Worm (Caenorhabditis elegans) whole organism, late embryonic: ENCODE results near the gene ugt-45.

Source experiments
- C38D4.7 ChIP-seq: fragments of 200-800 bp; sonication (Bioruptor generic); optimal IDR thresholded peaks from 2 replicates; lab custom pipeline; 2018; ENCODE audit warnings: mild to moderate bottlenecking, missing genetic modification characterization, moderate library complexity, missing compliant biosample characterization
- K02D7.2 ChIP-seq: sonication (generic microtip); optimal IDR thresholded peaks from 2 replicates; lab custom pipeline; 2017; ENCODE audit warnings: mild to moderate bottlenecking, missing genetic modification characterization, missing compliant biosample characterization
- K09A11.1 ChIP-seq: sonication (generic microtip); optimal IDR thresholded peaks from 2 replicates; lab custom pipeline; 2017; ENCODE audit warnings: antibody characterized with exemption, mild to moderate bottlenecking, missing genetic modification characterization, missing compliant biosample characterization; ENCODE audit not compliant: insufficient read depth
- Y22D7AL.16 ChIP-seq: sonication (generic microtip); optimal IDR thresholded peaks from 2 replicates; lab custom pipeline; 2016; ENCODE audit warnings: missing genetic modification characterization, missing compliant biosample characterization
- ahr-1 ChIP-seq: sonication (generic microtip); optimal IDR thresholded peaks from 2 replicates; lab custom pipeline; 2016; ENCODE audit warnings: missing genetic modification characterization, missing compliant biosample characterization
- ama-1 ChIP-seq: fragments of 150-350 bp; optimal IDR thresholded peaks from 2 replicates; lab custom pipeline; 2014
- ceh-14 ChIP-seq: sonication (generic microtip); optimal IDR thresholded peaks from 2 replicates; lab custom pipeline; 2016; ENCODE audit warnings: missing genotype, missing genetic modification characterization, missing compliant biosample characterization
- ceh-18 ChIP-seq: sonication (generic microtip); optimal IDR thresholded peaks from 2 replicates; lab custom pipeline; 2016; ENCODE audit warnings: missing genetic modification characterization, missing compliant biosample characterization
- ceh-2 ChIP-seq: sonication (generic microtip); optimal IDR thresholded peaks from 2 replicates; lab custom pipeline; 2016; ENCODE audit warnings: missing genotype, missing genetic modification characterization, missing compliant biosample characterization
- ceh-30 ChIP-seq: fragments of 150-350 bp; optimal IDR thresholded peaks from 2 replicates; lab custom pipeline; 2014; ENCODE audit warnings: missing biosample characterization, missing genetic modification characterization
- ceh-31 ChIP-seq: sonication (generic microtip); optimal IDR thresholded peaks from 2 replicates; lab custom pipeline; 2016; ENCODE audit warnings: missing genetic modification characterization, missing compliant biosample characterization
- ceh-34 ChIP-seq: sonication (generic microtip); optimal IDR thresholded peaks from 2 replicates; lab custom pipeline; 2016; ENCODE audit warnings: mild to moderate bottlenecking, missing genetic modification characterization, missing compliant biosample characterization
- ceh-48 ChIP-seq: sonication (generic microtip); optimal IDR thresholded peaks from 2 replicates; lab custom pipeline; 2016; ENCODE audit warnings: missing genetic modification characterization, inconsistent platforms, missing compliant biosample characterization
- dmd-4 ChIP-seq: sonication (generic microtip); optimal IDR thresholded peaks from 2 replicates; lab custom pipeline; 2016; ENCODE audit warnings: borderline replicate concordance, missing genetic modification characterization, missing compliant biosample characterization
- dve-1 ChIP-seq: sonication (generic microtip); optimal IDR thresholded peaks from 2 replicates; lab custom pipeline; 2017; ENCODE audit warnings: antibody characterized with exemption, mild to moderate bottlenecking, missing genetic modification characterization, missing compliant biosample characterization
- elt-4 ChIP-seq: sonication (generic microtip); optimal IDR thresholded peaks from 2 replicates; lab custom pipeline; 2016; ENCODE audit warnings: missing genetic modification characterization, missing compliant biosample characterization
- fax-1 ChIP-seq: sonication (generic microtip); optimal IDR thresholded peaks from 2 replicates; lab custom pipeline; 2016; ENCODE audit warnings: missing genotype, missing genetic modification characterization, missing compliant biosample characterization
- fkh-10 ChIP-seq: fragments of 150-350 bp; optimal IDR thresholded peaks from 2 replicates; lab custom pipeline; 2014; ENCODE audit warnings: missing biosample characterization, missing genetic modification reagents, missing genetic modification characterization
- fkh-6 ChIP-seq: sonication (generic microtip); optimal IDR thresholded peaks from 2 replicates; lab custom pipeline; 2016; ENCODE audit warnings: missing genetic modification characterization, missing compliant biosample characterization
- gmeb-2 ChIP-seq: sonication (generic microtip); optimal IDR thresholded peaks from 2 replicates; lab custom pipeline; 2016; ENCODE audit warnings: missing genetic modification characterization, inconsistent platforms, missing compliant biosample characterization
- hlh-13 ChIP-seq: fragments of 200-800 bp; sonication (Bioruptor generic); optimal IDR thresholded peaks from 2 replicates; lab custom pipeline; 2018; ENCODE audit warnings: mild to moderate bottlenecking, missing genetic modification characterization, missing compliant biosample characterization
- hlh-30 ChIP-seq: sonication (generic microtip); optimal IDR thresholded peaks from 2 replicates; lab custom pipeline; 2017; ENCODE audit warnings: antibody characterized with exemption, missing genetic modification characterization, missing compliant biosample characterization; ENCODE audit not compliant: insufficient read depth
- hlh-8 ChIP-seq: sonication (generic microtip); optimal IDR thresholded peaks from 2 replicates; lab custom pipeline; 2016; ENCODE audit warnings: missing genotype, missing genetic modification characterization, missing compliant biosample characterization
- lin-11 ChIP-seq: fragments of 200-800 bp; sonication (Bioruptor generic); optimal IDR thresholded peaks from 2 replicates; lab custom pipeline; 2018; ENCODE audit warnings: mild to moderate bottlenecking, missing genetic modification characterization, missing compliant biosample characterization
- mec-3 ChIP-seq: sonication (generic microtip); optimal IDR thresholded peaks from 2 replicates; lab custom pipeline; 2016; ENCODE audit warnings: borderline replicate concordance, missing genetic modification characterization, missing compliant biosample characterization
- nfya-1 ChIP-seq: sonication (generic microtip); optimal IDR thresholded peaks from 2 replicates; lab custom pipeline; 2017; ENCODE audit warnings: missing genetic modification characterization, mild to moderate bottlenecking, missing compliant biosample characterization, antibody characterized with exemption, moderate library complexity
- nhr-11 ChIP-seq: fragments of 150-350 bp; optimal IDR thresholded peaks from 2 replicates; lab custom pipeline; 2014; ENCODE audit warnings: missing biosample characterization, missing genetic modification characterization
- pag-3 ChIP-seq: sonication (generic microtip); optimal IDR thresholded peaks from 2 replicates; lab custom pipeline; 2016; ENCODE audit warnings: missing compliant biosample characterization, missing genetic modification characterization, borderline replicate concordance
- pha-2 ChIP-seq: sonication (generic microtip); optimal IDR thresholded peaks from 2 replicates; lab custom pipeline; 2017; ENCODE audit warnings: mild to moderate bottlenecking, missing genetic modification characterization, missing compliant biosample characterization
- pha-4 ChIP-seq: fragments of 150-350 bp; optimal IDR thresholded peaks from 2 replicates; lab custom pipeline; 2018; ENCODE audit warnings: missing biosample characterization, missing genetic modification reagents, missing genetic modification characterization
- ref-2 ChIP-seq: sonication (generic microtip); optimal IDR thresholded peaks from 2 replicates; lab custom pipeline; 2016; ENCODE audit warnings: missing genetic modification characterization, missing compliant biosample characterization
- sdc-2 ChIP-seq: sonication (generic microtip); optimal IDR thresholded peaks from 2 replicates; lab custom pipeline; 2016; ENCODE audit warnings: missing genotype, missing genetic modification characterization, missing compliant biosample characterization
- tbx-2 ChIP-seq: sonication (generic microtip); optimal IDR thresholded peaks from 2 replicates; lab custom pipeline; 2016; ENCODE audit warnings: missing genetic modification characterization, missing compliant biosample characterization
- unc-86 ChIP-seq: sonication (generic microtip); optimal IDR thresholded peaks from 2 replicates; lab custom pipeline; 2016; ENCODE audit warnings: missing genetic modification characterization, missing compliant biosample characterization

ugt-45 gene

ce11 chrIV:3742426-3742839, 8.5 kb downstream of the ugt-45 start (continued):
- TF ChIP-seq pha-4 (tag; lab: Kevin White, UChicago) (no peak), fax-1 (tag; lab: Kevin White, UChicago) (no peak), gmeb-2 (tag; lab: Kevin White, UChicago) (no peak), elt-4 (tag; lab: Kevin White, UChicago) (no peak), ceh-48 (peak; percentile 87), K02D7.2 (no peak), K09A11.1 (tag; lab: Kevin White, UChicago) (peak; percentile 52), Y22D7AL.16 (tag; lab: Kevin White, UChicago) (no peak), nhr-11 (tag; lab: Kevin White, UChicago) (no peak), ceh-14 (no peak), ceh-30 (tag; lab: Kevin White, UChicago) (no peak), dve-1 (tag; lab: Kevin White, UChicago) (peak; percentile 47), dmd-4 (no peak), hlh-30 (peak; percentile 95), lin-11 (tag; lab: Kevin White, UChicago) (no peak), nfya-1 (tag; lab: Kevin White, UChicago) (peak; percentile 94), fkh-6 (tag; lab: Kevin White, UChicago) (no peak), ref-2 (tag; lab: Kevin White, UChicago) (peak; percentile 26), ceh-31 (tag; lab: Kevin White, UChicago) (peak; percentile 72), pha-2 (tag; lab: Kevin White, UChicago) (no peak), hlh-8 (tag; lab: Kevin White, UChicago) (no peak), tbx-2 (tag; lab: Kevin White, UChicago) (peak; percentile 64), unc-86 (no peak), ceh-34 (tag; lab: Kevin White, UChicago) (peak; percentile 48), ama-1 (no peak), C38D4.7 (GFP tag; lab: Kevin White, UChicago) (no peak), ceh-2 (tag; lab: Kevin White, UChicago) (peak; percentile 42), pag-3 (tag; lab: Kevin White, UChicago) (no peak), hlh-13 (no peak), mec-3 (tag; lab: Kevin White, UChicago) (no peak)

- no peak for TF ChIP-seq fkh-10 (GFP tag; lab: Kevin White, UChicago)
These were observed 9.0 kb downstream of the ugt-45 start for ce11 chrIV:3741874-3742273.

ce11 chrIV:3740830-3741477, 9.9 kb downstream of the ugt-45 start, which contains the start of gene nape-1:
nape-1 (minus strand) TSS chrIV:3740880.
- TF ChIP-seq ceh-18 (tag; lab: Kevin White, UChicago) (peak; percentile 40), nfya-1 (tag; lab: Kevin White, UChicago) (no peak)

- TF ChIP-seq C38D4.7 (GFP tag; lab: Kevin White, UChicago) (no peak), ahr-1 (tag; lab: Kevin White, UChicago) (no peak), ceh-48 (peak; percentile 34), elt-4 (tag; lab: Kevin White, UChicago) (no peak), fax-1 (tag; lab: Kevin White, UChicago) (no peak), sdc-2 (tag; lab: Kevin White, UChicago) (no peak), ceh-31 (tag; lab: Kevin White, UChicago) (peak; percentile 3)
These were observed 12.1 kb downstream of the ugt-45 start, which contains the start of gene nape-2 for ce11 chrIV:3738655-3739403. nape-2 (minus strand) TSS chrIV:3738925.
